Fruit fly (Drosophila melanogaster) whole organism, embryonic: ENCODE measurements around the gene CG8960.

Experiments
- Asciz ChIP-seq: fragments of 200-800 bp; sonication (Bioruptor generic); optimal IDR thresholded peaks from 2 replicates; lab custom pipeline; 2017; ENCODE audit warnings: missing biosample characterization, mild to moderate bottlenecking, missing genetic modification characterization, missing genetic modification reagents
- CG10979 ChIP-seq: fragments of 200-800 bp; sonication (Bioruptor generic); optimal IDR thresholded peaks from 2 replicates; lab custom pipeline; 2018; ENCODE audit warnings: missing biosample characterization, mild to moderate bottlenecking, missing genetic modification characterization, moderate library complexity
- CG11085 ChIP-seq: fragments of 200-800 bp; sonication (Bioruptor generic); IDR thresholded peaks from 2 replicates; pipeline ENCODE4 v1.3.6; 2022; ENCODE audit warnings: missing biosample characterization, missing genetic modification characterization
- CG1233 ChIP-seq: fragments of 200-800 bp; sonication (Bioruptor generic); optimal IDR thresholded peaks from 4 replicates; lab custom pipeline; 2018; ENCODE audit warnings: missing biosample characterization, mild to moderate bottlenecking, missing genetic modification characterization
- CG13123 ChIP-seq: fragments of 200-800 bp; sonication (Bioruptor generic); optimal IDR thresholded peaks from 2 replicates; lab custom pipeline; 2016; ENCODE audit warnings: missing biosample characterization, missing genetic modification characterization
- CG14014 ChIP-seq: fragments of 200-800 bp; sonication (Bioruptor generic); IDR thresholded peaks from 2 replicates; pipeline ENCODE4 v1.3.6; 2022; ENCODE audit warnings: missing biosample characterization, missing genetic modification characterization
- CG14965 ChIP-seq: fragments of 200-800 bp; sonication (Bioruptor generic); optimal IDR thresholded peaks from 2 replicates; lab custom pipeline; 2016; ENCODE audit warnings: missing biosample characterization, missing genetic modification characterization, borderline replicate concordance
- CG15011 ChIP-seq: fragments of 200-800 bp; sonication (Bioruptor generic); optimal IDR thresholded peaks from 3 replicates; lab custom pipeline; 2018; ENCODE audit warnings: missing biosample characterization, mild to moderate bottlenecking, missing genetic modification characterization
- CG15601 ChIP-seq: fragments of 200-800 bp; sonication (Bioruptor generic); optimal IDR thresholded peaks from 3 replicates; lab custom pipeline; 2019; ENCODE audit warnings: missing biosample characterization, mild to moderate bottlenecking, missing genetic modification characterization, moderate library complexity
- CG17568 ChIP-seq: fragments of 200-800 bp; sonication (Bioruptor generic); optimal IDR thresholded peaks from 2 replicates; lab custom pipeline; 2018; ENCODE audit warnings: missing biosample characterization, mild to moderate bottlenecking, missing genetic modification characterization, moderate library complexity
- CG18262 ChIP-seq: fragments of 200-800 bp; optimal IDR thresholded peaks from 3 replicates; lab custom pipeline; 2019; ENCODE audit warnings: missing biosample characterization, mild to moderate bottlenecking, missing genetic modification characterization, moderate library complexity
- CG18764 ChIP-seq: fragments of 200-800 bp; sonication (Bioruptor generic); optimal IDR thresholded peaks from 3 replicates; lab custom pipeline; 2016; ENCODE audit warnings: missing biosample characterization, missing genetic modification characterization
- CG2199 ChIP-seq: fragments of 200-800 bp; sonication (Bioruptor generic); IDR thresholded peaks from 3 replicates; pipeline ENCODE4 v1.3.6; 2022; ENCODE audit warnings: missing biosample characterization, missing genetic modification characterization
- CG30403 ChIP-seq: fragments of 200-800 bp; sonication (Bioruptor generic); optimal IDR thresholded peaks from 3 replicates; lab custom pipeline; 2016; ENCODE audit warnings: missing biosample characterization, missing genetic modification characterization
- CG3281 ChIP-seq: fragments of 200-800 bp; sonication (Bioruptor generic); optimal IDR thresholded peaks from 3 replicates; lab custom pipeline; 2017; ENCODE audit warnings: missing biosample characterization, mild to moderate bottlenecking, missing genetic modification characterization
- CG3407 ChIP-seq: fragments of 200-800 bp; sonication (Bioruptor generic); optimal IDR thresholded peaks from 2 replicates; lab custom pipeline; 2018; ENCODE audit warnings: missing biosample characterization, mild to moderate bottlenecking, missing genetic modification characterization
- CG4360 ChIP-seq: fragments of 200-800 bp; sonication (Bioruptor generic); IDR thresholded peaks from 2 replicates; pipeline ENCODE4 v1.3.6; 2022; ENCODE audit warnings: missing biosample characterization, missing genetic modification characterization
- CG4404 ChIP-seq: fragments of 200-800 bp; sonication (Bioruptor generic); IDR thresholded peaks from 2 replicates; pipeline ENCODE4 v1.3.6; 2022; ENCODE audit warnings: missing biosample characterization, missing genetic modification characterization
- CG4854 ChIP-seq: fragments of 200-800 bp; sonication (Bioruptor generic); optimal IDR thresholded peaks from 2 replicates; lab custom pipeline; 2016; ENCODE audit warnings: missing biosample characterization, missing genetic modification characterization, inconsistent platforms
- CG6813 ChIP-seq: fragments of 200-800 bp; sonication (Bioruptor generic); optimal IDR thresholded peaks from 2 replicates; lab custom pipeline; 2017; ENCODE audit warnings: missing biosample characterization, missing genetic modification characterization, mild to moderate bottlenecking, moderate library complexity, missing genetic modification reagents
- Dad ChIP-seq: fragments of 200-800 bp; sonication (Bioruptor generic); optimal IDR thresholded peaks from 3 replicates; lab custom pipeline; 2016; ENCODE audit warnings: missing biosample characterization, missing genetic modification characterization
- Deaf1 ChIP-seq: fragments of 200-800 bp; optimal IDR thresholded peaks from 3 replicates; lab custom pipeline; 2019; ENCODE audit warnings: missing biosample characterization, mild to moderate bottlenecking, missing genetic modification characterization, moderate library complexity
- Dip2 ChIP-seq: fragments of 200-800 bp; sonication (Bioruptor generic); IDR thresholded peaks from 2 replicates; pipeline ENCODE4 v1.3.6; 2022; ENCODE audit warnings: missing biosample characterization, missing genetic modification characterization
- Dip3 ChIP-seq: fragments of 200-800 bp; sonication (Bioruptor generic); optimal IDR thresholded peaks from 3 replicates; lab custom pipeline; 2016; ENCODE audit warnings: missing biosample characterization, missing genetic modification characterization
- Eip74EF ChIP-seq, 2 experiments: fragments of 200-800 bp in 1 of 2; fragments of >200 bp in 1 of 2; sonication (Bioruptor generic) in 1 of 2; optimal IDR thresholded peaks; 2 replicates each; lab custom pipeline; 2017 to 2019; ENCODE audit warnings: missing biosample characterization in 2 of 2, missing genetic modification characterization in 2 of 2, mild to moderate bottlenecking in 1 of 2, moderate library complexity in 1 of 2
- HLH4C ChIP-seq: fragments of 200-800 bp; sonication (Bioruptor generic); IDR thresholded peaks from 3 replicates; pipeline ENCODE4 v1.3.6; 2022; ENCODE audit warnings: missing biosample characterization, missing genetic modification characterization; ENCODE audit not compliant: partially characterized antibody
- Hmr ChIP-seq: fragments of 200-800 bp; sonication (Bioruptor generic); optimal IDR thresholded peaks from 3 replicates; lab custom pipeline; 2017; ENCODE audit warnings: mild to moderate bottlenecking, missing biosample characterization, missing genetic modification reagents, missing genetic modification characterization
- Mad ChIP-seq: fragments of 200-800 bp; sonication (Bioruptor generic); optimal IDR thresholded peaks from 2 replicates; lab custom pipeline; 2016; ENCODE audit warnings: missing biosample characterization, missing genetic modification characterization
- Optix ChIP-seq: fragments of 200-800 bp; sonication (Bioruptor generic); IDR thresholded peaks from 3 replicates; pipeline ENCODE4 v1.3.6; 2022; ENCODE audit warnings: missing biosample characterization, missing genetic modification characterization
- abd-A ChIP-seq: fragments of 200-800 bp; sonication (Bioruptor generic); optimal IDR thresholded peaks from 3 replicates; lab custom pipeline; 2019; ENCODE audit warnings: missing biosample characterization, mild to moderate bottlenecking, missing genetic modification characterization, moderate library complexity
- al ChIP-seq: fragments of 200-800 bp; sonication (Bioruptor generic); IDR thresholded peaks from 2 replicates; pipeline ENCODE4 v1.3.6; 2022; ENCODE audit warnings: missing biosample characterization, missing genetic modification characterization
- dan ChIP-seq: fragments of 200-800 bp; sonication (Bioruptor generic); IDR thresholded peaks from 2 replicates; pipeline ENCODE4 v1.3.6; 2022; ENCODE audit warnings: missing biosample characterization, missing genetic modification characterization
- danr ChIP-seq: fragments of 200-800 bp; sonication (Bioruptor generic); IDR thresholded peaks from 2 replicates; pipeline ENCODE4 v1.3.6; 2022; ENCODE audit warnings: missing biosample characterization, missing genetic modification characterization
- jigr1 ChIP-seq: fragments of 200-800 bp; sonication (Bioruptor generic); IDR thresholded peaks from 3 replicates; pipeline ENCODE4 v1.3.6; 2022; ENCODE audit warnings: missing biosample characterization, missing genetic modification characterization
- kay ChIP-seq: fragments of 200-800 bp; sonication (Bioruptor generic); optimal IDR thresholded peaks from 2 replicates; lab custom pipeline; 2016; ENCODE audit warnings: missing biosample characterization, missing genetic modification characterization
- ken ChIP-seq: fragments of 200-800 bp; sonication (Bioruptor generic); IDR thresholded peaks from 3 replicates; pipeline ENCODE4 v1.3.6; 2022; ENCODE audit warnings: missing biosample characterization, missing genetic modification characterization
- otp ChIP-seq: fragments of 200-800 bp; sonication (Bioruptor generic); IDR thresholded peaks from 3 replicates; pipeline ENCODE4, ENCODE4 v1.3.6; 2022; ENCODE audit warnings: missing biosample characterization, missing genetic modification characterization
- p53 ChIP-seq: fragments of 200-800 bp; sonication (Bioruptor generic); optimal IDR thresholded peaks from 2 replicates; lab custom pipeline; 2016; ENCODE audit warnings: missing biosample characterization, missing genetic modification characterization
- rib ChIP-seq: fragments of 200-800 bp; sonication (Bioruptor generic); IDR thresholded peaks from 2 replicates; pipeline ENCODE4 v1.3.6; 2022; ENCODE audit warnings: missing biosample characterization, missing genetic modification characterization
- salm ChIP-seq: fragments of 200-800 bp; sonication (Bioruptor generic); optimal IDR thresholded peaks from 2 replicates; lab custom pipeline; 2018; ENCODE audit warnings: missing biosample characterization, mild to moderate bottlenecking, missing genetic modification characterization
- sc ChIP-seq, 3 experiments: fragments of >200 bp in 2 of 3; fragments of 200-800 bp in 1 of 3; sonication (Bioruptor generic) in 1 of 3; optimal IDR thresholded peaks; 2 replicates in 2 of 3; 3 replicates in 1 of 3; lab custom pipeline; 2017; ENCODE audit warnings: mild to moderate bottlenecking in 1 of 3, missing biosample characterization in 1 of 3, missing genetic modification characterization in 1 of 3, missing genetic modification reagents in 1 of 3
- sisA ChIP-seq: fragments of 200-800 bp; sonication (Bioruptor generic); IDR thresholded peaks from 2 replicates; pipeline ENCODE4 v1.3.6; 2022; ENCODE audit warnings: missing biosample characterization, missing genetic modification characterization
- slou ChIP-seq: fragments of 200-800 bp; sonication (Bioruptor generic); optimal IDR thresholded peaks from 3 replicates; lab custom pipeline; 2016; ENCODE audit warnings: missing biosample characterization, missing genetic modification characterization
- so ChIP-seq: fragments of 200-800 bp; sonication (Bioruptor generic); IDR thresholded peaks from 3 replicates; pipeline ENCODE4 v1.3.6; 2022; ENCODE audit warnings: missing biosample characterization, missing genetic modification characterization
- tap ChIP-seq: fragments of 200-800 bp; optimal IDR thresholded peaks from 3 replicates; lab custom pipeline; 2019; ENCODE audit warnings: missing biosample characterization, mild to moderate bottlenecking, missing genetic modification characterization, moderate library complexity
- tll ChIP-seq, 2 experiments: fragments of 200-800 bp in 1 of 2; fragments of >200 bp in 1 of 2; sonication (Bioruptor generic) in 1 of 2; optimal IDR thresholded peaks; 2 replicates each; lab custom pipeline; 2017 to 2019; ENCODE audit warnings: missing biosample characterization in 2 of 2, missing genetic modification characterization in 2 of 2, mild to moderate bottlenecking in 1 of 2, moderate library complexity in 1 of 2
- tna ChIP-seq: fragments of 200-800 bp; sonication (Bioruptor generic); IDR thresholded peaks from 2 replicates; pipeline ENCODE4 v1.3.6; 2022; ENCODE audit warnings: missing biosample characterization, missing genetic modification characterization; ENCODE audit not compliant: partially characterized antibody
- twi ChIP-seq: fragments of 200-800 bp; optimal IDR thresholded peaks from 2 replicates; lab custom pipeline; 2019; ENCODE audit warnings: missing biosample characterization, mild to moderate bottlenecking, missing genetic modification characterization, moderate library complexity
- vnd ChIP-seq: fragments of 200-800 bp; sonication (Bioruptor generic); IDR thresholded peaks from 3 replicates; pipeline ENCODE4 v1.3.6; 2022; ENCODE audit warnings: missing biosample characterization, missing genetic modification characterization; ENCODE audit not compliant: partially characterized antibody

Gene CG8960

DNA sequence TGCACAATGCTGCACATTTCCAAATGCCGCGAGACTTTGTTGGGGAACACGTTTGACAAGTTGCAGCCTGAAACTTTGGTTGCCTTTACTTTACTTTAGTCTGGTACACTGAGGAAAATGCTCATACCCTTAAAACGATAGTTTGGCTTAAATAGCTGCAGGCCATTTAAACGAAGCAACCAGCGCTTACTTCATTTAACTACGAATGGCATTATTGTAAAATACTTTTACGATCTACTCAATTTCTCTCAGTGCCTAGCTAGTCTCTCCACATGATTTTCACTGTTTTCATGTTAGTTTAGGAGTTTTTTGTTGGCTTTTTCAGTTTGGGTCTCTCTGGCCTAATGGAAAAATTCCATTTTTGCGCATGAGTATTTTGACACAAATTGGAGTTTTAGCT is 34.8 kb upstream of the CG8960 start (continued):
- peak; percentile 27 for TF ChIP-seq CG3281 (GFP tag; lab: Kevin White, UChicago)
- no peak for TF ChIP-seq tll (GFP tag; optimal IDR thresholded peaks at IDR 0.05; lab: Kevin White, UChicago)
- no peak for TF ChIP-seq tna (GFP tag; lab: Robert Waterston, UW)
- TF ChIP-seq CG15601 (tag; lab: Kevin White, UChicago) = peak; percentile 72
- TF ChIP-seq CG1233 (GFP tag; lab: Kevin White, UChicago) = peak; percentile 69
- peak; percentile 8 for TF ChIP-seq CG15011
- peak; percentile 15 for TF ChIP-seq CG13123
- no peak for TF ChIP-seq HLH4C (GFP tag; lab: Robert Waterston, UW)
- 0 out of 2 replicates have a peak, but pooled peaks have one; percentile 12 for TF ChIP-seq dan
- TF ChIP-seq Dip3 = no peak
- peak; percentile 20 for TF ChIP-seq p53 (GFP tag; lab: Kevin White, UChicago)
- TF ChIP-seq otp (GFP tag; lab: Robert Waterston, UW) = peak; percentile 82
- TF ChIP-seq kay (GFP tag; lab: Kevin White, UChicago) = no peak
- peak; percentile 60 for TF ChIP-seq salm (tag; lab: Kevin White, UChicago)
- TF ChIP-seq abd-A (tag; lab: Kevin White, UChicago) = no peak
- TF ChIP-seq rib (GFP tag; lab: Robert Waterston, UW) = no peak
- peak; percentile 68 for TF ChIP-seq Dad
- no peak for TF ChIP-seq Dip2 (GFP tag; lab: Robert Waterston, UW)
- peak; percentile 87 for TF ChIP-seq Optix (GFP tag; lab: Robert Waterston, UW)
- TF ChIP-seq CG11085 = 0 out of 2 replicates have a peak, but pooled peaks have one; percentile 43
- TF ChIP-seq Deaf1 (tag; lab: Kevin White, UChicago) = peak; percentile 25
- peak; percentile 52 for TF ChIP-seq al (GFP tag; lab: Robert Waterston, UW)
- peak; percentile 75; the same call in 1 of the 3 replicates for TF ChIP-seq so (GFP tag; lab: Robert Waterston, UW)
- TF ChIP-seq CG3407 (GFP tag; lab: Kevin White, UChicago) = peak; percentile 60
- peak; percentile 84 for TF ChIP-seq CG10979 (tag; lab: Kevin White, UChicago)
- peak; percentile 41 for TF ChIP-seq CG4404
- TF ChIP-seq twi = peak; percentile 16
- peak; percentile 68 for TF ChIP-seq CG4360 (GFP tag; lab: Robert Waterston, UW)
- peak; percentile 68 for TF ChIP-seq Asciz (GFP tag; lab: Kevin White, UChicago)
- no peak for TF ChIP-seq slou (GFP tag; lab: Kevin White, UChicago)
- no peak for TF ChIP-seq sc (optimal IDR thresholded peaks at IDR 0.05; lab: Kevin White, UChicago)
- TF ChIP-seq sc (GFP tag; optimal IDR thresholded peaks at IDR 0.05; lab: Kevin White, UChicago) = peak; percentile 37
- TF ChIP-seq Eip74EF (GFP tag; optimal IDR thresholded peaks at IDR 0.05; lab: Kevin White, UChicago) = peak in 1 of 2 experiments; percentile 57
- TF ChIP-seq CG18764 (GFP tag; lab: Kevin White, UChicago) = peak; percentile 78
- TF ChIP-seq vnd (GFP tag; lab: Robert Waterston, UW) = no peak
- peak; percentile 82 for TF ChIP-seq CG14014
- peak; percentile 88 for TF ChIP-seq sisA
- TF ChIP-seq jigr1 = peak; percentile 73; the same call in 2 of the 3 replicates
- TF ChIP-seq CG14965 (GFP tag; lab: Kevin White, UChicago) = peak; percentile 44
- TF ChIP-seq Mad (GFP tag; lab: Kevin White, UChicago) = no peak
- TF ChIP-seq tap (tag; lab: Kevin White, UChicago) = peak; percentile 84
- peak; percentile 88 for TF ChIP-seq ken (GFP tag; lab: Robert Waterston, UW)
- peak; percentile 49; the same call in 1 of the 2 replicates for TF ChIP-seq danr (GFP tag; lab: Robert Waterston, UW)
- TF ChIP-seq CG2199 (GFP tag; lab: Robert Waterston, UW) = peak; percentile 81; the same call in 2 of the 3 replicates
- TF ChIP-seq CG6813 (GFP tag; lab: Kevin White, UChicago) = peak; percentile 57
- peak; percentile 49 for TF ChIP-seq CG4854 (GFP tag; lab: Kevin White, UChicago)
- TF ChIP-seq CG30403 (GFP tag; lab: Kevin White, UChicago) = peak; percentile 68
- peak; percentile 39 for TF ChIP-seq CG17568 (GFP tag; lab: Kevin White, UChicago)
- TF ChIP-seq CG18262 (tag; lab: Kevin White, UChicago) = peak; percentile 86
- no peak for TF ChIP-seq Hmr (GFP tag; lab: Kevin White, UChicago)
